Worm (Caenorhabditis elegans) whole organism, midembryonic: ENCODE data around the gene sri-62.

Experiments used
- cog-1 ChIP-seq: sonication (generic microtip); optimal IDR thresholded peaks from 2 replicates; lab custom pipeline; 2016; ENCODE audit warnings: missing genetic modification characterization, missing compliant biosample characterization
- flt-1 ChIP-seq: fragments of 200-800 bp; sonication (Bioruptor generic); IDR thresholded peaks from 2 replicates; pipeline ENCODE4 v1.3.6; 2022; ENCODE audit warnings: missing genetic modification characterization, missing compliant biosample characterization
- ztf-23 ChIP-seq: fragments of 200-800 bp; sonication (Bioruptor generic); IDR thresholded peaks from 2 replicates; pipeline ENCODE4 v1.3.6; 2022; ENCODE audit warnings: missing genetic modification reagents, missing genetic modification characterization, missing compliant biosample characterization

ce11 chrII:2736938-2737337, 38.7 kb upstream of the sri-62 start:
- TF ChIP-seq flt-1 (GFP tag; lab: Robert Waterston, UW) (no peak), cog-1 (tag; lab: Kevin White, UChicago) (no peak), ztf-23 (no peak)
